Fruit fly (Drosophila melanogaster) whole organism, embryonic: ENCODE data around the gene serp.

ENCODE experiments used
- Ada2b ChIP-seq: fragments of 200-800 bp; sonication (Bioruptor generic); IDR thresholded peaks from 2 replicates; pipeline ENCODE4 v1.3.6; 2022; ENCODE audit warnings: missing biosample characterization, missing genetic modification characterization
- CG10321 ChIP-seq: fragments of 200-800 bp; sonication (Bioruptor generic); IDR thresholded peaks from 2 replicates; pipeline ENCODE4 v1.3.6; 2022; ENCODE audit warnings: missing biosample characterization, missing genetic modification characterization
- CG11085 ChIP-seq: fragments of 200-800 bp; sonication (Bioruptor generic); IDR thresholded peaks from 2 replicates; pipeline ENCODE4 v1.3.6; 2022; ENCODE audit warnings: missing biosample characterization, missing genetic modification characterization
- CG12071 ChIP-seq: fragments of 200-800 bp; sonication (Bioruptor generic); optimal IDR thresholded peaks from 3 replicates; lab custom pipeline; 2018; ENCODE audit warnings: missing biosample characterization, mild to moderate bottlenecking, missing genetic modification characterization
- CG13424 ChIP-seq: fragments of 200-800 bp; sonication (Bioruptor generic); optimal IDR thresholded peaks from 2 replicates; lab custom pipeline; 2019; ENCODE audit warnings: missing biosample characterization, mild to moderate bottlenecking, missing genetic modification characterization, moderate library complexity
- CG14441 ChIP-seq: fragments of 200-800 bp; sonication (Bioruptor generic); IDR thresholded peaks from 2 replicates; pipeline ENCODE4 v1.3.6; 2022; ENCODE audit warnings: missing biosample characterization, missing genetic modification characterization
- CG15601 ChIP-seq: fragments of 200-800 bp; sonication (Bioruptor generic); optimal IDR thresholded peaks from 3 replicates; lab custom pipeline; 2019; ENCODE audit warnings: missing biosample characterization, mild to moderate bottlenecking, missing genetic modification characterization, moderate library complexity
- CG17328 ChIP-seq: fragments of 200-800 bp; sonication (Bioruptor generic); IDR thresholded peaks from 2 replicates; pipeline ENCODE4 v1.3.6; 2022; ENCODE audit warnings: missing biosample characterization, missing genetic modification characterization
- CG17912 ChIP-seq: fragments of 200-800 bp; sonication (Bioruptor generic); optimal IDR thresholded peaks from 2 replicates; lab custom pipeline; 2018; ENCODE audit warnings: missing biosample characterization, mild to moderate bottlenecking, missing genetic modification characterization
- CG18262 ChIP-seq: fragments of 200-800 bp; optimal IDR thresholded peaks from 3 replicates; lab custom pipeline; 2019; ENCODE audit warnings: missing biosample characterization, mild to moderate bottlenecking, missing genetic modification characterization, moderate library complexity
- CG1832 ChIP-seq: fragments of 200-800 bp; sonication (Bioruptor generic); optimal IDR thresholded peaks from 2 replicates; lab custom pipeline; 2017; ENCODE audit warnings: missing biosample characterization, mild to moderate bottlenecking, missing genetic modification characterization, inconsistent platforms
- CG2120 ChIP-seq: fragments of 200-800 bp; sonication (Bioruptor generic); optimal IDR thresholded peaks from 3 replicates; lab custom pipeline; 2016; ENCODE audit warnings: missing biosample characterization, missing genetic modification characterization
- CG2712 ChIP-seq: fragments of 200-800 bp; optimal IDR thresholded peaks from 3 replicates; lab custom pipeline; 2019; ENCODE audit warnings: missing biosample characterization, mild to moderate bottlenecking, missing genetic modification characterization, moderate library complexity
- CG2889 ChIP-seq: fragments of 200-800 bp; sonication (Bioruptor generic); IDR thresholded peaks from 3 replicates; pipeline ENCODE4 v1.3.6; 2022; ENCODE audit warnings: missing biosample characterization, missing genetic modification characterization
- CG34422 ChIP-seq: fragments of 200-800 bp; sonication (Bioruptor generic); IDR thresholded peaks from 3 replicates; pipeline ENCODE4 v1.3.6; 2022; ENCODE audit warnings: missing biosample characterization, missing genetic modification characterization
- CG5245 ChIP-seq: fragments of 200-800 bp; sonication (Bioruptor generic); optimal IDR thresholded peaks from 3 replicates; lab custom pipeline; 2016; ENCODE audit warnings: missing biosample characterization, missing genetic modification characterization
- CG7271 ChIP-seq: fragments of 200-800 bp; sonication (Bioruptor generic); optimal IDR thresholded peaks from 2 replicates; lab custom pipeline; 2018; ENCODE audit warnings: missing biosample characterization, mild to moderate bottlenecking, missing genetic modification characterization, moderate library complexity
- CG8388 ChIP-seq: fragments of 200-800 bp; sonication (Bioruptor generic); optimal IDR thresholded peaks from 2 replicates; lab custom pipeline; 2019; ENCODE audit warnings: missing biosample characterization, mild to moderate bottlenecking, missing genetic modification characterization, moderate library complexity
- CoRest ChIP-seq: fragments of 200-800 bp; sonication (Bioruptor generic); optimal IDR thresholded peaks from 3 replicates; lab custom pipeline; 2018; ENCODE audit warnings: missing biosample characterization, mild to moderate bottlenecking, missing genetic modification characterization, moderate library complexity
- Ets65A ChIP-seq: fragments of 200-800 bp; sonication (Bioruptor generic); peaks from one replicate; lab custom pipeline; 2016; ENCODE audit warnings: missing biosample characterization, missing genetic modification characterization
- HHEX ChIP-seq: fragments of 200-800 bp; sonication (Bioruptor generic); optimal IDR thresholded peaks from 3 replicates; lab custom pipeline; 2017; ENCODE audit warnings: missing biosample characterization, mild to moderate bottlenecking, missing genetic modification characterization, missing genetic modification reagents
- HLH3B ChIP-seq: fragments of 200-800 bp; sonication (Bioruptor generic); IDR thresholded peaks from 2 replicates; pipeline ENCODE4 v1.3.6; 2022; ENCODE audit warnings: missing biosample characterization, missing genetic modification characterization
- HLH4C ChIP-seq: fragments of 200-800 bp; sonication (Bioruptor generic); IDR thresholded peaks from 3 replicates; pipeline ENCODE4 v1.3.6; 2022; ENCODE audit warnings: missing biosample characterization, missing genetic modification characterization; ENCODE audit not compliant: partially characterized antibody
- Hmr ChIP-seq: fragments of 200-800 bp; sonication (Bioruptor generic); optimal IDR thresholded peaks from 3 replicates; lab custom pipeline; 2017; ENCODE audit warnings: mild to moderate bottlenecking, missing biosample characterization, missing genetic modification reagents, missing genetic modification characterization
- Lim3 ChIP-seq: fragments of 200-800 bp; sonication (Bioruptor generic); IDR thresholded peaks from 2 replicates; pipeline ENCODE4 v1.3.6; 2022; ENCODE audit warnings: missing biosample characterization, missing genetic modification characterization
- NC2α ChIP-seq: fragments of 200-800 bp; sonication (Bioruptor generic); optimal IDR thresholded peaks from 2 replicates; lab custom pipeline; 2016; ENCODE audit warnings: missing biosample characterization, missing genetic modification characterization
- Sin3A ChIP-seq: fragments of >200 bp; optimal IDR thresholded peaks from 2 replicates; lab custom pipeline; 2018
- Usf ChIP-seq: fragments of 200-800 bp; sonication (Bioruptor generic); optimal IDR thresholded peaks from 2 replicates; lab custom pipeline; 2017; ENCODE audit warnings: missing genotype, missing biosample characterization, missing genetic modification characterization
- Vsx1 ChIP-seq: fragments of 200-800 bp; sonication (Bioruptor generic); optimal IDR thresholded peaks from 2 replicates; lab custom pipeline; 2017; ENCODE audit warnings: missing biosample characterization, mild to moderate bottlenecking, missing genetic modification characterization, missing genetic modification reagents
- Xrp1 ChIP-seq: fragments of 200-800 bp; sonication (Bioruptor generic); IDR thresholded peaks from 2 replicates; pipeline ENCODE4 v1.3.6; 2022; ENCODE audit warnings: missing biosample characterization, missing genetic modification characterization
- ash1 ChIP-seq: fragments of 200-800 bp; sonication (Bioruptor generic); optimal IDR thresholded peaks from 2 replicates; lab custom pipeline; 2018; ENCODE audit warnings: missing biosample characterization, mild to moderate bottlenecking, missing genetic modification characterization
- az2 ChIP-seq: fragments of 200-800 bp; sonication (Bioruptor generic); optimal IDR thresholded peaks from 3 replicates; lab custom pipeline; 2016; ENCODE audit warnings: missing biosample characterization, missing genetic modification characterization
- ci ChIP-seq: fragments of 200-800 bp; sonication (Bioruptor generic); IDR thresholded peaks from 3 replicates; pipeline ENCODE4 v1.3.6; 2022; ENCODE audit warnings: missing biosample characterization, missing genetic modification characterization
- corto ChIP-seq: fragments of 200-800 bp; sonication (Bioruptor generic); optimal IDR thresholded peaks from 2 replicates; lab custom pipeline; 2016; ENCODE audit warnings: missing biosample characterization, mild to moderate bottlenecking, missing genetic modification characterization, moderate library complexity
- croc ChIP-seq: fragments of 200-800 bp; sonication (Bioruptor generic); conservative IDR thresholded peaks from 3 replicates; pipeline ENCODE4 v1.3.6; 2022; ENCODE audit warnings: missing biosample characterization, missing genetic modification characterization
- crp ChIP-seq, 2 experiments: fragments of 200-800 bp; sonication (Bioruptor generic); optimal IDR thresholded peaks; 2 replicates in 1 of 2; 3 replicates in 1 of 2; lab custom pipeline; 2017; ENCODE audit warnings: missing biosample characterization in 2 of 2, missing genetic modification characterization in 2 of 2, mild to moderate bottlenecking in 1 of 2, moderate library complexity in 1 of 2
- dysf ChIP-seq: fragments of 200-800 bp; sonication (Bioruptor generic); IDR thresholded peaks from 3 replicates; pipeline ENCODE4 v1.3.6; 2022; ENCODE audit warnings: missing biosample characterization, missing genetic modification characterization
- exex ChIP-seq: fragments of 200-800 bp; sonication (Bioruptor generic); optimal IDR thresholded peaks from 4 replicates; lab custom pipeline; 2018; ENCODE audit warnings: missing biosample characterization, mild to moderate bottlenecking, missing genetic modification characterization, moderate library complexity
- fd96Cb ChIP-seq: fragments of 200-800 bp; sonication (Bioruptor generic); optimal IDR thresholded peaks from 2 replicates; lab custom pipeline; 2018; ENCODE audit warnings: missing biosample characterization, mild to moderate bottlenecking, missing genetic modification characterization, moderate library complexity
- gem ChIP-seq: fragments of 200-800 bp; sonication (Bioruptor generic); optimal IDR thresholded peaks from 2 replicates; lab custom pipeline; 2019; ENCODE audit warnings: missing biosample characterization, mild to moderate bottlenecking, missing genetic modification characterization, moderate library complexity
- hkb ChIP-seq, 2 experiments: fragments of 200-800 bp in 1 of 2; fragments of >200 bp in 1 of 2; sonication (Bioruptor generic) in 1 of 2; IDR thresholded peaks in 1 of 2; optimal IDR thresholded peaks in 1 of 2; 2 replicates each; pipeline versions ENCODE4 v1.3.6 to Lab custom; 2017 to 2022; ENCODE audit warnings: missing biosample characterization in 1 of 2, missing genetic modification characterization in 1 of 2
- inv ChIP-seq: fragments of 200-800 bp; sonication (Bioruptor generic); IDR thresholded peaks from 2 replicates; pipeline ENCODE4 v1.3.6; 2022; ENCODE audit warnings: missing biosample characterization, missing genetic modification characterization; ENCODE audit not compliant: partially characterized antibody
- lmd ChIP-seq: fragments of 200-800 bp; sonication (Bioruptor generic); IDR thresholded peaks from 2 replicates; pipeline ENCODE4 v1.3.6; 2022; ENCODE audit warnings: missing biosample characterization, missing genetic modification characterization
- lola ChIP-seq, 3 experiments: fragments of >200 bp in 2 of 3; fragments of 200-800 bp in 1 of 3; sonication (Bioruptor generic) in 1 of 3; optimal IDR thresholded peaks; 2 replicates each; lab custom pipeline; 2017 to 2019; ENCODE audit warnings: missing biosample characterization in 3 of 3, missing genetic modification characterization in 3 of 3, mild to moderate bottlenecking in 1 of 3, moderate library complexity in 1 of 3
- rib ChIP-seq: fragments of 200-800 bp; sonication (Bioruptor generic); IDR thresholded peaks from 2 replicates; pipeline ENCODE4 v1.3.6; 2022; ENCODE audit warnings: missing biosample characterization, missing genetic modification characterization
- sd ChIP-seq: fragments of 200-800 bp; sonication (Bioruptor generic); optimal IDR thresholded peaks from 3 replicates; lab custom pipeline; 2018; ENCODE audit warnings: missing biosample characterization, mild to moderate bottlenecking, missing genetic modification characterization, moderate library complexity
- sisA ChIP-seq: fragments of 200-800 bp; sonication (Bioruptor generic); IDR thresholded peaks from 2 replicates; pipeline ENCODE4 v1.3.6; 2022; ENCODE audit warnings: missing biosample characterization, missing genetic modification characterization
- slbo ChIP-seq: fragments of 200-800 bp; sonication (Bioruptor generic); IDR thresholded peaks from 2 replicates; pipeline ENCODE4 v1.3.6; 2022; ENCODE audit warnings: missing biosample characterization, missing genetic modification characterization
- sob ChIP-seq: fragments of 200-800 bp; sonication (Bioruptor generic); IDR thresholded peaks from 2 replicates; pipeline ENCODE4 v1.3.6; 2022; ENCODE audit warnings: missing biosample characterization, missing genetic modification characterization
- zen2 ChIP-seq: fragments of 200-800 bp; sonication (Bioruptor generic); IDR thresholded peaks from 3 replicates; pipeline ENCODE4 v1.3.6; 2022; ENCODE audit warnings: missing biosample characterization, missing genetic modification characterization; ENCODE audit not compliant: partially characterized antibody

The serp gene

dm6 chr3L:19670492-19670891 lies 37.3 kb downstream of the serp start (continued):
- TF ChIP-seq CG14441 (GFP tag; lab: Robert Waterston, UW) = 0 out of 2 replicates have a peak, but pooled peaks have one; percentile 13
- no peak for TF ChIP-seq zen2
- peak; percentile 38 for TF ChIP-seq CG13424
- peak; percentile 63 for TF ChIP-seq HLH3B
- peak; percentile 38 for TF ChIP-seq fd96Cb (tag; lab: Kevin White, UChicago)
- TF ChIP-seq CG2712 = peak; percentile 70
- peak; percentile 51 for TF ChIP-seq CG8388
- no peak for TF ChIP-seq CG1832 (GFP tag; lab: Kevin White, UChicago)
- TF ChIP-seq NC2α (GFP tag; lab: Kevin White, UChicago) = no peak
- peak; percentile 77 for TF ChIP-seq ci
- no peak for TF ChIP-seq sob (GFP tag; lab: Robert Waterston, UW)
- peak; percentile 32; the same call in 2 of the 3 replicates for TF ChIP-seq croc (GFP tag; lab: Robert Waterston, UW)
- TF ChIP-seq CG17328 (GFP tag; lab: Robert Waterston, UW) = peak; percentile 39; the same call in 1 of the 2 replicates
- no peak for TF ChIP-seq Vsx1 (GFP tag; lab: Kevin White, UChicago)
- TF ChIP-seq CG11085 (GFP tag; lab: Robert Waterston, UW) = no peak
- TF ChIP-seq Ada2b = no peak
- TF ChIP-seq CG17912 (GFP tag; lab: Kevin White, UChicago) = no peak
- TF ChIP-seq CG15601 (tag; lab: Kevin White, UChicago) = peak; percentile 35
- no peak for TF ChIP-seq Hmr (GFP tag; lab: Kevin White, UChicago)
- TF ChIP-seq hkb (optimal IDR thresholded peaks at IDR 0.05; lab: Kevin White, UChicago) = no peak
- TF ChIP-seq hkb (GFP tag; IDR thresholded peaks at IDR 0.05; lab: Robert Waterston, UW) = peak; percentile 69
- peak; percentile 67 for TF ChIP-seq gem
- no peak for TF ChIP-seq exex (tag; lab: Kevin White, UChicago)
- no peak for TF ChIP-seq inv (GFP tag; lab: Robert Waterston, UW)
- peak; percentile 68 for TF ChIP-seq Xrp1
- TF ChIP-seq CG18262 = peak; percentile 59
- TF ChIP-seq sisA (GFP tag; lab: Robert Waterston, UW) = peak; percentile 65
- TF ChIP-seq corto (GFP tag; lab: Kevin White, UChicago) = no peak
- no peak; the same call in 2 of the 3 replicates for TF ChIP-seq CG34422
- TF ChIP-seq Lim3 (GFP tag; lab: Robert Waterston, UW) = 0 out of 2 replicates have a peak, but pooled peaks have one; percentile 13
- TF ChIP-seq sd (tag; lab: Kevin White, UChicago) = peak; percentile 11
- TF ChIP-seq Sin3A (lab: Kevin White, UChicago) = no peak
- TF ChIP-seq az2 (GFP tag; lab: Kevin White, UChicago) = peak; percentile 10
- no peak for TF ChIP-seq CG5245 (GFP tag; lab: Kevin White, UChicago)
- TF ChIP-seq rib = no peak
- TF ChIP-seq ash1 = no peak
- no peak for TF ChIP-seq Ets65A
- TF ChIP-seq HHEX (GFP tag; lab: Kevin White, UChicago) = no peak
- TF ChIP-seq dysf (GFP tag; lab: Robert Waterston, UW) = 0 out of 3 replicates have a peak, but pooled peaks have one; percentile 21
- no peak for TF ChIP-seq CG12071 (GFP tag; lab: Kevin White, UChicago)
- TF ChIP-seq CoRest (tag; lab: Kevin White, UChicago) = peak; percentile 41
- TF ChIP-seq crp (GFP tag; optimal IDR thresholded peaks at IDR 0.05; lab: Kevin White, UChicago) = no peak
- TF ChIP-seq CG2889 (GFP tag; lab: Robert Waterston, UW) = no peak
- TF ChIP-seq HLH4C (GFP tag; lab: Robert Waterston, UW) = no peak
- TF ChIP-seq CG2120 (GFP tag; lab: Kevin White, UChicago) = no peak
- TF ChIP-seq CG10321 (GFP tag; lab: Robert Waterston, UW) = no peak
- TF ChIP-seq CG7271 = no peak
- peak; percentile 34; the same call in 1 of the 2 replicates for TF ChIP-seq slbo (GFP tag; lab: Robert Waterston, UW)
- TF ChIP-seq lmd (GFP tag; lab: Robert Waterston, UW) = peak; percentile 20; the same call in 1 of the 2 replicates
- TF ChIP-seq lola (GFP tag; optimal IDR thresholded peaks at IDR 0.05; lab: Kevin White, UChicago) = peak in 1 of 3 experiments; percentile 39
- TF ChIP-seq Usf (GFP tag; lab: Kevin White, UChicago) = no peak
